Fruit fly (Drosophila melanogaster): ENCODE measurements around the gene CG31055.

Gene CG31055

dm6 chr3R:27636010-27636584 lies 51.8 kb downstream of the CG31055 start, which contains the start of the genes CG5611 and Mtl:
TSS of gene CG5611 (minus strand) at chr3R:27636060.
TSS of gene Mtl (plus strand) at chr3R:27636412.
- TF ChIP-seq CG17801 (GFP tag; optimal IDR thresholded peaks at IDR 0.05; ENCODE audit: partially characterized antibody): peak; percentile 100
